Worm (Caenorhabditis elegans): ENCODE measurements around the gene nspa-8.

ce11 chrV:14841660-14842059, 14.8 kb upstream of the nspa-8 start:
- TF ChIP-seq pha-4 (GFP tag; IDR thresholded peaks at IDR 0.05) (no peak), pha-4 (tag; optimal IDR thresholded peaks at IDR 0.05) (no peak), dmd-9 (GFP tag; IDR thresholded peaks at IDR 0.05) (no peak), nhr-10 (tag; optimal IDR thresholded peaks at IDR 0.05) (no peak), lir-3 (tag; optimal IDR thresholded peaks at IDR 0.05) (no peak), F49E8.2 (tag; optimal IDR thresholded peaks at IDR 0.05; ENCODE audit: borderline replicate concordance) (no peak), nhr-25 (tag; optimal IDR thresholded peaks at IDR 0.05; ENCODE audit: borderline replicate concordance, insufficient read depth) (no peak), aly-2 (tag; optimal IDR thresholded peaks at IDR 0.05) (no peak), lsy-2 (tag; optimal IDR thresholded peaks at IDR 0.05) (no peak), lin-38 (GFP tag; IDR thresholded peaks at IDR 0.05) (no peak), lin-29 (GFP tag; IDR thresholded peaks at IDR 0.05) (no peak), zag-1 (tag; optimal IDR thresholded peaks at IDR 0.05) (no peak), nhr-237 (tag; optimal IDR thresholded peaks at IDR 0.05) (no peak), nhr-11 (tag; optimal IDR thresholded peaks at IDR 0.05) (no peak), dpl-1 (GFP tag; optimal IDR thresholded peaks at IDR 0.05) (no peak)
